ENCODE assay signal across 4 fruit fly cellular contexts in the genomic region with DNA sequence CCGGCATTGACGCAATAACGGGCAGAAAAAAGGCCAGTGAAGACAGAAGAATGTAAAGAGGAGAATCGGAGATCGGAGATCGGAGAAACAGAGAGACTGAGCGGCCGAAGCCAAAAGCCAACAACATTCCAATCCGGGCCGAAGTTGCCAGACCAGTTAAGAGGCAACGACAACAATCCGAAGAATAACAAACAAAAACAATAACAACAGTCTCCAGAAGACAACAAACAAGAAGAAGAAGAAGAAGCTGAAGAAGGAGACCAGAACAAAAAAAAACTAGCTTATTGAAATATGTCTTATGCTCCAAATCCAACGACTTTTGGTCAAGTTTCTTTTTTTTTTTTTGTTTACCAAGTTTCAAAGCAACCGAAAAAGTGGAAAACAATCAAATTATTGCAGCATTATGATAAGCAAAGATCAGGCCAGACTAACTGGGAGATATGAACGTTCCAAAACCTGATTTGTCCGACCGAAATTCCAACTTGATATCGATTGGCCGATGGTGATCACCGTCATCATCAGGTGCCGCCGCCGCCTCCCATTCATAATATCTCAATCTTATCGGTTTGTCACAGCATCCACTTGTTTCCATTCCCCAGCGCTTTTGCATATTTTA.
TF ChIP-seq lines count a peak whose summit lies in the region.

No protein-coding gene starts in this region.

- TF ChIP-seq CTCF in whole organism, embryonic (GFP tag; optimal IDR thresholded peaks at IDR 0.05; lab: Kevin White, UChicago) = no peak

TF ChIP-seq in whole organism, embryonic, 481 proteins besides CTCF, POLR2A, EP300 and RAD21 (continues in another document):
- no peak for TF ChIP-seq CG12299 (tag; optimal IDR thresholded peaks at IDR 0.05; lab: Kevin White, UChicago)
- peak; percentile 6 for TF ChIP-seq B-H2 (GFP tag; optimal IDR thresholded peaks at IDR 0.05; lab: Kevin White, UChicago)
- TF ChIP-seq Dbx (GFP tag; IDR thresholded peaks at IDR 0.05; lab: Robert Waterston, UW) = no peak
- TF ChIP-seq ewg (GFP tag; optimal IDR thresholded peaks at IDR 0.05; lab: Kevin White, UChicago) = no peak
- TF ChIP-seq CG12769 (tag; optimal IDR thresholded peaks at IDR 0.05; lab: Kevin White, UChicago) = peak; percentile 17
- peak; percentile 57 for TF ChIP-seq sqz (GFP tag; optimal IDR thresholded peaks at IDR 0.05; lab: Kevin White, UChicago)
- TF ChIP-seq repo (GFP tag; optimal IDR thresholded peaks at IDR 0.05; lab: Kevin White, UChicago) = no peak
- TF ChIP-seq Spps (tag; optimal IDR thresholded peaks at IDR 0.05; lab: Kevin White, UChicago) = no peak
- TF ChIP-seq CG17385 (GFP tag; optimal IDR thresholded peaks at IDR 0.05; lab: Kevin White, UChicago) = peak; percentile 69
- no peak for TF ChIP-seq zfh2 (GFP tag; optimal IDR thresholded peaks at IDR 0.05; lab: Kevin White, UChicago)
- no peak for TF ChIP-seq CG1024 (GFP tag; IDR thresholded peaks at IDR 0.05; lab: Robert Waterston, UW)
- TF ChIP-seq gem (tag; optimal IDR thresholded peaks at IDR 0.05; lab: Kevin White, UChicago) = no peak
- TF ChIP-seq pros (GFP tag; optimal IDR thresholded peaks at IDR 0.05; lab: Kevin White, UChicago) = peak; percentile 51
- TF ChIP-seq E2f2 (GFP tag; IDR thresholded peaks at IDR 0.05; lab: Robert Waterston, UW) = no peak
- peak; percentile 50 for TF ChIP-seq grn (GFP tag; optimal IDR thresholded peaks at IDR 0.05; lab: Kevin White, UChicago)
- TF ChIP-seq CG34376 (GFP tag; optimal IDR thresholded peaks at IDR 0.05; lab: Kevin White, UChicago) = no peak
- TF ChIP-seq ATbp (GFP tag; optimal IDR thresholded peaks at IDR 0.05; lab: Kevin White, UChicago) = no peak
- no peak for TF ChIP-seq CG2202 (tag; optimal IDR thresholded peaks at IDR 0.05; lab: Kevin White, UChicago)
- no peak for TF ChIP-seq CG3407 (GFP tag; optimal IDR thresholded peaks at IDR 0.05; lab: Kevin White, UChicago)
- no peak for TF ChIP-seq corto (GFP tag; optimal IDR thresholded peaks at IDR 0.05; lab: Kevin White, UChicago)
- peak; percentile 86 for TF ChIP-seq abd-A (tag; optimal IDR thresholded peaks at IDR 0.05; lab: Kevin White, UChicago)
- no peak for TF ChIP-seq Hr78 (GFP tag; optimal IDR thresholded peaks at IDR 0.05; lab: Kevin White, UChicago)

TF ChIP-seq in whole organism, prepupa, 60 proteins besides CTCF, POLR2A, EP300 and RAD21 (continues in another document):
- TF ChIP-seq Hr38 (GFP tag; optimal IDR thresholded peaks at IDR 0.05; lab: Kevin White, UChicago) = no peak
- TF ChIP-seq achi (GFP tag; optimal IDR thresholded peaks at IDR 0.05; lab: Kevin White, UChicago) = no peak
- no peak for TF ChIP-seq vri (GFP tag; optimal IDR thresholded peaks at IDR 0.05; lab: Kevin White, UChicago)
- TF ChIP-seq CG9139 (GFP tag; optimal IDR thresholded peaks at IDR 0.05; lab: Kevin White, UChicago) = no peak
- TF ChIP-seq Sox14 (GFP tag; optimal IDR thresholded peaks at IDR 0.05; lab: Kevin White, UChicago) = no peak
- peak; percentile 11 for TF ChIP-seq net (GFP tag; optimal IDR thresholded peaks at IDR 0.05; lab: Kevin White, UChicago)
- no peak for TF ChIP-seq Gug (GFP tag; IDR thresholded peaks at IDR 0.05; lab: Robert Waterston, UW)
- TF ChIP-seq CG34406 (GFP tag; optimal IDR thresholded peaks at IDR 0.05; lab: Kevin White, UChicago) = no peak
- no peak for TF ChIP-seq Sox15 (GFP tag; optimal IDR thresholded peaks at IDR 0.05; lab: Kevin White, UChicago)
- no peak for TF ChIP-seq CG8319 (GFP tag; optimal IDR thresholded peaks at IDR 0.05; lab: Kevin White, UChicago)
- TF ChIP-seq dsx (GFP tag; optimal IDR thresholded peaks at IDR 0.05; lab: Kevin White, UChicago; ENCODE audit: poor library complexity, severe bottlenecking) = peak; percentile 23
- TF ChIP-seq fkh (GFP tag; optimal IDR thresholded peaks at IDR 0.05; lab: Kevin White, UChicago) = no peak
- no peak for TF ChIP-seq Blimp-1 (GFP tag; optimal IDR thresholded peaks at IDR 0.05; lab: Kevin White, UChicago)
- no peak for TF ChIP-seq CG16779 (tag; optimal IDR thresholded peaks at IDR 0.05; lab: Kevin White, UChicago)
- no peak for TF ChIP-seq esn (GFP tag; optimal IDR thresholded peaks at IDR 0.05; lab: Kevin White, UChicago)
- peak; percentile 39; the same call in 2 of the 3 replicates for TF ChIP-seq CG6163 (GFP tag; IDR thresholded peaks at IDR 0.05; lab: Robert Waterston, UW)
- TF ChIP-seq CG32006 (GFP tag; optimal IDR thresholded peaks at IDR 0.05; lab: Kevin White, UChicago) = no peak
- TF ChIP-seq Hr39 (GFP tag; optimal IDR thresholded peaks at IDR 0.05; lab: Kevin White, UChicago) = no peak
- no peak for TF ChIP-seq Ets96B (tag; optimal IDR thresholded peaks at IDR 0.05; lab: Kevin White, UChicago)
- no peak for TF ChIP-seq CG11762 (GFP tag; optimal IDR thresholded peaks at IDR 0.05; lab: Kevin White, UChicago; ENCODE audit: insufficient read depth)
- no peak for TF ChIP-seq Sox102F (GFP tag; optimal IDR thresholded peaks at IDR 0.05; lab: Kevin White, UChicago)
- TF ChIP-seq CG31627 (GFP tag; optimal IDR thresholded peaks at IDR 0.05; lab: Kevin White, UChicago) = no peak

TF ChIP-seq in whole organism, pupa, 21 proteins besides CTCF, POLR2A, EP300 and RAD21:
- TF ChIP-seq CG32121 (GFP tag; IDR thresholded peaks at IDR 0.05; lab: Robert Waterston, UW) (no peak), EcR (GFP tag; optimal IDR thresholded peaks at IDR 0.05; lab: Kevin White, UChicago) (peak; percentile 79)
TF ChIP-seq in whole organism, pupa: peak in this region for 1.

TF ChIP-seq in whole organism, wandering third instar larva, 38 proteins besides CTCF, POLR2A, EP300 and RAD21:
- TF ChIP-seq psq (GFP tag; optimal IDR thresholded peaks at IDR 0.05; lab: Kevin White, UChicago) (peak; percentile 74), N (GFP tag; optimal IDR thresholded peaks at IDR 0.05; lab: Kevin White, UChicago) (no peak)
TF ChIP-seq in whole organism, wandering third instar larva: peak in this region for 1.
